Fruit fly (Drosophila melanogaster): Measurements from ENCODE around the gene RpL36A.

RpL36A gene

DNA sequence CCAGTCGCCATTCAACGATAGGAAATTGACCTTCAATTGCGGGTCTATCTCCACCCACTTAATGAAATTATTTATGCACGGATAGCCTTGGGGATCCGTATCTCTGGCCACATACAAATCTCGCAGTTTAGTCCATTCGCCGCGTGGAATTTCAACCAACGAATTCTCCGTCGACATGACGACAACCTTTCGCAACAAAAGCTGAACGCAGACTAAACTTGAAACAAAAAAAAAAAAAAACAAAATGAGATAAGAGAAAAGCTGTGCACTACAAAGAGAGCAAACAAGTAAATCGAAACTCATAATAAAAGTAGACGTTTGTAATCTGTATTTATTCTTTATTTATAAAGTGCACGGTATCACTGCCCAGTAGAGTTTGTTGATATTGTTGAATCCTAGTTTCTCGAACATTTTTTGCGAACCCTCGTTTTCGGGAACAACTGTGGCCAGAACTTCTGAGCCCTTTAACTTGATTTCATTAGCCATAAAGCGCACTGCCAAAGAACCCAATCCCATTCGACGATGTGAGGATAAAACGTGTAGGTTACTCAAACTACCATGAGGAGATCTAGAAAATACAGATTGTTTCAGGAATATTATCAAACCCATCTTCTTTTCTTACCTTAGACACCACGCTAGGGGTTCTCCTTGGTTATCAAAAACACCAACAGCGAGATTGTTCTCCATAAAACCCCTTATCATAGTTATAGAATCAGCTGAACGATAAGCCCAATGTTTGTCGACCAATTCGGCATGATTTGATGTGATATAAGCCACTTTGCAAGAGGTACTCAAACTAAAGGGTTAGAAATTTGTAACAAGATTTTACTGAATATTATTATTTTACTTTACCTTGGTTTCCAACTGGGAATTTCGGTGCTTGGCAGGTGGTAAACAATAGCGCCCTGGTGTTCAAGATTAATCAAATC is 33.2 kb downstream of the RpL36A start, which contains the start of gene CG12560 (continued):
- TF ChIP-seq Elba2 (GFP tag; optimal IDR thresholded peaks at IDR 0.05) (no peak), Antp (GFP tag; optimal IDR thresholded peaks at IDR 0.05) (peak; percentile 2), CG12659 (GFP tag; optimal IDR thresholded peaks at IDR 0.05) (peak; percentile 26), Pdp1 (GFP tag; optimal IDR thresholded peaks at IDR 0.05) (peak in 1 of 2 experiments; percentile 8), CG10366 (GFP tag; IDR thresholded peaks at IDR 0.05) (peak; percentile 18; the same call in 1 of the 2 replicates), gcm (GFP tag; optimal IDR thresholded peaks at IDR 0.05) (no peak), zfh1 (GFP tag; IDR thresholded peaks at IDR 0.05) (0 out of 3 replicates have a peak, but pooled peaks have one; percentile 14), oc (tag; optimal IDR thresholded peaks at IDR 0.05) (no peak), cas (GFP tag; IDR thresholded peaks at IDR 0.05) (no peak), ssp (GFP tag; IDR thresholded peaks at IDR 0.05) (no peak), hkb (optimal IDR thresholded peaks at IDR 0.05) (no peak), hkb (GFP tag; IDR thresholded peaks at IDR 0.05) (0 out of 2 replicates have a peak, but pooled peaks have one; percentile 32), Hr51 (GFP tag; optimal IDR thresholded peaks at IDR 0.05) (peak in 1 of 2 experiments; percentile 22), tna (GFP tag; IDR thresholded peaks at IDR 0.05; ENCODE audit: partially characterized antibody) (peak; percentile 40; the same call in 1 of the 2 replicates), CG14667 (GFP tag; IDR thresholded peaks at IDR 0.05) (no peak; the same call in 1 of the 2 replicates), CG7987 (GFP tag; optimal IDR thresholded peaks at IDR 0.05) (no peak), slou (GFP tag; optimal IDR thresholded peaks at IDR 0.05) (no peak), D19A (tag; optimal IDR thresholded peaks at IDR 0.05) (peak; percentile 16), so (GFP tag; IDR thresholded peaks at IDR 0.05) (peak; percentile 71; the same call in 2 of the 3 replicates), CG10979 (tag; optimal IDR thresholded peaks at IDR 0.05) (no peak), CG16863 (GFP tag; optimal IDR thresholded peaks at IDR 0.05) (no peak), odd (GFP tag; optimal IDR thresholded peaks at IDR 0.05) (no peak), dmrt11E (tag; optimal IDR thresholded peaks at IDR 0.05) (no peak), CrebB (tag; optimal IDR thresholded peaks at IDR 0.05) (peak; percentile 13), tgo (GFP tag; IDR thresholded peaks at IDR 0.05) (peak; percentile 43; the same call in 1 of the 3 replicates), sug (tag; optimal IDR thresholded peaks at IDR 0.05) (peak; percentile 75), nom (GFP tag; optimal IDR thresholded peaks at IDR 0.05) (peak; percentile 58), CG10431 (GFP tag; optimal IDR thresholded peaks at IDR 0.05) (peak; percentile 14), Ptx1 (GFP tag; IDR thresholded peaks at IDR 0.05) (peak; percentile 29), kah (GFP tag; optimal IDR thresholded peaks at IDR 0.05) (no peak), NC2α (GFP tag; optimal IDR thresholded peaks at IDR 0.05) (no peak), CG43689 (GFP tag; IDR thresholded peaks at IDR 0.05) (peak; percentile 33; the same call in 1 of the 2 replicates), CG8290 (GFP tag; optimal IDR thresholded peaks at IDR 0.05) (no peak), CG8290 (tag; optimal IDR thresholded peaks at IDR 0.05) (peak in 1 of 2 experiments; percentile 11), Jarid2 (GFP tag; optimal IDR thresholded peaks at IDR 0.05) (peak; percentile 81), Trl (optimal IDR thresholded peaks at IDR 0.05) (peak; percentile 15 to 60), Trl (GFP tag; optimal IDR thresholded peaks at IDR 0.05) (peak; percentile 40), CG15601 (tag; optimal IDR thresholded peaks at IDR 0.05) (peak; percentile 37), pita (GFP tag; optimal IDR thresholded peaks at IDR 0.05) (no peak), ems (GFP tag; optimal IDR thresholded peaks at IDR 0.05) (no peak), CG34224 (GFP tag; IDR thresholded peaks at IDR 0.05; ENCODE audit: partially characterized antibody) (no peak), CG34376 (GFP tag; optimal IDR thresholded peaks at IDR 0.05) (peak; percentile 45), Dfd (GFP tag; optimal IDR thresholded peaks at IDR 0.05) (no peak), CG34422 (GFP tag; IDR thresholded peaks at IDR 0.05) (peak; percentile 43; the same call in 1 of the 3 replicates), CG2678 (tag; optimal IDR thresholded peaks at IDR 0.05) (peak; percentile 25), pho (GFP tag; optimal IDR thresholded peaks at IDR 0.05) (peak; percentile 13), corto (GFP tag; optimal IDR thresholded peaks at IDR 0.05) (no peak), YL-1 (GFP tag; optimal IDR thresholded peaks at IDR 0.05) (no peak)
